Fruit fly (Drosophila melanogaster) whole organism, embryonic: ENCODE results near the gene HDAC1.

Experiments
- Abd-B ChIP-seq: fragments of 200-800 bp; sonication (Bioruptor generic); optimal IDR thresholded peaks from 2 replicates; lab custom pipeline; 2018; ENCODE audit warnings: missing biosample characterization, mild to moderate bottlenecking, missing genetic modification characterization, moderate library complexity
- Blimp-1 ChIP-seq: fragments of 200-800 bp; sonication (Bioruptor generic); optimal IDR thresholded peaks from 3 replicates; lab custom pipeline; 2018; ENCODE audit warnings: missing biosample characterization, missing genetic modification characterization, mild to moderate bottlenecking, moderate library complexity, missing genetic modification reagents
- C15 ChIP-seq: fragments of 200-800 bp; sonication (Bioruptor generic); IDR thresholded peaks from 3 replicates; pipeline ENCODE4 v1.3.6; 2022; ENCODE audit warnings: missing biosample characterization, missing genetic modification characterization
- CG10654 ChIP-seq: fragments of 200-800 bp; sonication (Bioruptor generic); optimal IDR thresholded peaks from 2 replicates; lab custom pipeline; 2016; ENCODE audit warnings: missing biosample characterization, missing genetic modification characterization
- CG11504 ChIP-seq: fragments of 200-800 bp; sonication (Bioruptor generic); optimal IDR thresholded peaks from 3 replicates; lab custom pipeline; 2019; ENCODE audit warnings: missing biosample characterization, mild to moderate bottlenecking, missing genetic modification characterization, moderate library complexity
- CG12391 ChIP-seq: fragments of 200-800 bp; sonication (Bioruptor generic); optimal IDR thresholded peaks from 3 replicates; lab custom pipeline; 2018; ENCODE audit warnings: missing biosample characterization, mild to moderate bottlenecking, missing genetic modification characterization, moderate library complexity
- CG14014 ChIP-seq: fragments of 200-800 bp; sonication (Bioruptor generic); IDR thresholded peaks from 2 replicates; pipeline ENCODE4 v1.3.6; 2022; ENCODE audit warnings: missing biosample characterization, missing genetic modification characterization
- CG1529 ChIP-seq: fragments of 200-800 bp; sonication (Bioruptor generic); optimal IDR thresholded peaks from 3 replicates; lab custom pipeline; 2018; ENCODE audit warnings: missing biosample characterization, missing genetic modification characterization
- CG15601 ChIP-seq: fragments of 200-800 bp; sonication (Bioruptor generic); optimal IDR thresholded peaks from 3 replicates; lab custom pipeline; 2019; ENCODE audit warnings: missing biosample characterization, mild to moderate bottlenecking, missing genetic modification characterization, moderate library complexity
- CG1603 ChIP-seq: fragments of 200-800 bp; sonication (Bioruptor generic); optimal IDR thresholded peaks from 2 replicates; lab custom pipeline; 2019; ENCODE audit warnings: missing biosample characterization, mild to moderate bottlenecking, missing genetic modification characterization, moderate library complexity
- CG17328 ChIP-seq: fragments of 200-800 bp; sonication (Bioruptor generic); IDR thresholded peaks from 2 replicates; pipeline ENCODE4 v1.3.6; 2022; ENCODE audit warnings: missing biosample characterization, missing genetic modification characterization
- CG18476 ChIP-seq: fragments of 200-800 bp; sonication (Bioruptor generic); optimal IDR thresholded peaks from 2 replicates; lab custom pipeline; 2016; ENCODE audit warnings: missing biosample characterization, mild to moderate bottlenecking, missing genetic modification characterization
- CG2202 ChIP-seq: fragments of 200-800 bp; sonication (Bioruptor generic); optimal IDR thresholded peaks from 2 replicates; lab custom pipeline; 2018; ENCODE audit warnings: missing biosample characterization, mild to moderate bottlenecking, missing genetic modification characterization
- CG2875 ChIP-seq: fragments of 200-800 bp; sonication (Bioruptor generic); optimal IDR thresholded peaks from 2 replicates; lab custom pipeline; 2017; ENCODE audit warnings: missing biosample characterization, mild to moderate bottlenecking, missing genetic modification characterization, missing genetic modification reagents
- CG3726 ChIP-seq: fragments of 200-800 bp; sonication (Bioruptor generic); IDR thresholded peaks from 3 replicates; pipeline ENCODE4, ENCODE4 v1.3.6; 2022; ENCODE audit warnings: missing biosample characterization, missing genetic modification characterization
- CG4730 ChIP-seq: fragments of 200-800 bp; sonication (Bioruptor generic); IDR thresholded peaks from 2 replicates; pipeline ENCODE4 v1.3.6; 2022; ENCODE audit warnings: missing biosample characterization, missing genetic modification characterization
- CG5245 ChIP-seq: fragments of 200-800 bp; sonication (Bioruptor generic); optimal IDR thresholded peaks from 3 replicates; lab custom pipeline; 2016; ENCODE audit warnings: missing biosample characterization, missing genetic modification characterization
- CG6254 ChIP-seq: fragments of 200-800 bp; sonication (Bioruptor generic); optimal IDR thresholded peaks from 3 replicates; lab custom pipeline; 2017; ENCODE audit warnings: mild to moderate bottlenecking, missing biosample characterization, missing genetic modification reagents, missing genetic modification characterization
- CG8388 ChIP-seq: fragments of 200-800 bp; sonication (Bioruptor generic); optimal IDR thresholded peaks from 2 replicates; lab custom pipeline; 2019; ENCODE audit warnings: missing biosample characterization, mild to moderate bottlenecking, missing genetic modification characterization, moderate library complexity
- CG8944 ChIP-seq: fragments of 200-800 bp; sonication (Bioruptor generic); optimal IDR thresholded peaks from 3 replicates; lab custom pipeline; 2016; ENCODE audit warnings: missing biosample characterization, missing genetic modification characterization
- Dp ChIP-seq: fragments of 200-800 bp; sonication (Bioruptor generic); optimal IDR thresholded peaks from 2 replicates; lab custom pipeline; 2018; ENCODE audit warnings: missing biosample characterization, mild to moderate bottlenecking, missing genetic modification characterization, moderate library complexity
- E2f1 ChIP-seq: fragments of 200-800 bp; sonication (Bioruptor generic); IDR thresholded peaks from 2 replicates; pipeline ENCODE4 v1.3.6; 2022; ENCODE audit warnings: missing biosample characterization, missing genetic modification characterization
- Eip74EF ChIP-seq, 2 experiments: fragments of 200-800 bp in 1 of 2; fragments of >200 bp in 1 of 2; sonication (Bioruptor generic) in 1 of 2; optimal IDR thresholded peaks; 2 replicates each; lab custom pipeline; 2017 to 2019; ENCODE audit warnings: missing biosample characterization in 2 of 2, missing genetic modification characterization in 2 of 2, mild to moderate bottlenecking in 1 of 2, moderate library complexity in 1 of 2
- HHEX ChIP-seq: fragments of 200-800 bp; sonication (Bioruptor generic); optimal IDR thresholded peaks from 3 replicates; lab custom pipeline; 2017; ENCODE audit warnings: missing biosample characterization, mild to moderate bottlenecking, missing genetic modification characterization, missing genetic modification reagents
- Mes4 ChIP-seq: fragments of 200-800 bp; sonication (Bioruptor generic); optimal IDR thresholded peaks from 2 replicates; lab custom pipeline; 2016; ENCODE audit warnings: missing biosample characterization, missing genetic modification characterization
- Oli ChIP-seq: fragments of 200-800 bp; sonication (Bioruptor generic); optimal IDR thresholded peaks from 2 replicates; lab custom pipeline; 2018; ENCODE audit warnings: missing biosample characterization, mild to moderate bottlenecking, missing genetic modification characterization, moderate library complexity
- Opbp ChIP-seq: fragments of 200-800 bp; sonication (Bioruptor generic); IDR thresholded peaks from 3 replicates; pipeline ENCODE4 v1.3.6; 2022; ENCODE audit warnings: missing biosample characterization, missing genetic modification characterization; ENCODE audit not compliant: partially characterized antibody
- Sox102F ChIP-seq: fragments of 200-800 bp; sonication (Bioruptor generic); optimal IDR thresholded peaks from 2 replicates; lab custom pipeline; 2018; ENCODE audit warnings: missing biosample characterization, mild to moderate bottlenecking, missing genetic modification characterization, moderate library complexity
- bcd ChIP-seq: fragments of 200-800 bp; sonication (Bioruptor generic); optimal IDR thresholded peaks from 2 replicates; lab custom pipeline; 2017; ENCODE audit warnings: missing biosample characterization, mild to moderate bottlenecking, missing genetic modification characterization
- chm ChIP-seq: fragments of 200-800 bp; sonication (Bioruptor generic); IDR thresholded peaks from 2 replicates; pipeline ENCODE4 v1.3.6; 2022; ENCODE audit warnings: missing biosample characterization, missing genetic modification characterization
- corto ChIP-seq: fragments of 200-800 bp; sonication (Bioruptor generic); optimal IDR thresholded peaks from 2 replicates; lab custom pipeline; 2016; ENCODE audit warnings: missing biosample characterization, mild to moderate bottlenecking, missing genetic modification characterization, moderate library complexity
- dmrt11E ChIP-seq: fragments of 200-800 bp; sonication (Bioruptor generic); optimal IDR thresholded peaks from 3 replicates; lab custom pipeline; 2018; ENCODE audit warnings: missing biosample characterization, mild to moderate bottlenecking, missing genetic modification characterization, moderate library complexity
- dmrt99B ChIP-seq: fragments of 200-800 bp; sonication (Bioruptor generic); optimal IDR thresholded peaks from 2 replicates; lab custom pipeline; 2018; ENCODE audit warnings: missing biosample characterization, mild to moderate bottlenecking, missing genetic modification characterization, moderate library complexity
- gro ChIP-seq: fragments of 200-800 bp; sonication (Bioruptor generic); optimal IDR thresholded peaks from 2 replicates; lab custom pipeline; 2016; ENCODE audit warnings: missing biosample characterization, missing genetic modification characterization
- gsb-n ChIP-seq: fragments of 200-800 bp; sonication (Bioruptor generic); optimal IDR thresholded peaks from 3 replicates; lab custom pipeline; 2018; ENCODE audit warnings: missing biosample characterization, mild to moderate bottlenecking, missing genetic modification characterization
- gt ChIP-seq: fragments of 200-800 bp; sonication (Bioruptor generic); IDR thresholded peaks from 2 replicates; pipeline ENCODE4 v1.3.6; 2022; ENCODE audit warnings: missing biosample characterization, missing genetic modification characterization
- ind ChIP-seq: fragments of 200-800 bp; sonication (Bioruptor generic); optimal IDR thresholded peaks from 3 replicates; lab custom pipeline; 2016; ENCODE audit warnings: missing biosample characterization, missing genetic modification characterization
- jigr1 ChIP-seq: fragments of 200-800 bp; sonication (Bioruptor generic); IDR thresholded peaks from 3 replicates; pipeline ENCODE4 v1.3.6; 2022; ENCODE audit warnings: missing biosample characterization, missing genetic modification characterization
- klu ChIP-seq: fragments of 200-800 bp; sonication (Bioruptor generic); IDR thresholded peaks from 2 replicates; pipeline ENCODE4 v1.3.6; 2022; ENCODE audit warnings: missing biosample characterization, missing genetic modification characterization
- lilli ChIP-seq: fragments of 200-800 bp; sonication (Bioruptor generic); optimal IDR thresholded peaks from 3 replicates; lab custom pipeline; 2016; ENCODE audit warnings: missing biosample characterization, missing genetic modification characterization
- lmd ChIP-seq: fragments of 200-800 bp; sonication (Bioruptor generic); IDR thresholded peaks from 2 replicates; pipeline ENCODE4 v1.3.6; 2022; ENCODE audit warnings: missing biosample characterization, missing genetic modification characterization
- mam ChIP-seq: fragments of 200-800 bp; sonication (Bioruptor generic); optimal IDR thresholded peaks from 3 replicates; lab custom pipeline; 2016; ENCODE audit warnings: missing biosample characterization, missing genetic modification characterization
- otp ChIP-seq: fragments of 200-800 bp; sonication (Bioruptor generic); IDR thresholded peaks from 3 replicates; pipeline ENCODE4, ENCODE4 v1.3.6; 2022; ENCODE audit warnings: missing biosample characterization, missing genetic modification characterization
- prd ChIP-seq, 3 experiments: fragments of >200 bp in 2 of 3; fragments of 200-800 bp in 1 of 3; sonication (Bioruptor generic) in 1 of 3; optimal IDR thresholded peaks in 2 of 3; IDR thresholded peaks in 1 of 3; 2 replicates in 2 of 3; 3 replicates in 1 of 3; pipeline versions ENCODE4 v1.3.6 to Lab custom; 2017 to 2022; ENCODE audit warnings: missing biosample characterization in 1 of 3, missing genetic modification characterization in 1 of 3
- slou ChIP-seq: fragments of 200-800 bp; sonication (Bioruptor generic); optimal IDR thresholded peaks from 3 replicates; lab custom pipeline; 2016; ENCODE audit warnings: missing biosample characterization, missing genetic modification characterization
- tgo ChIP-seq: fragments of 200-800 bp; sonication (Bioruptor generic); IDR thresholded peaks from 3 replicates; pipeline ENCODE4 v1.3.6; 2022; ENCODE audit warnings: missing biosample characterization, missing genetic modification characterization
- tin ChIP-seq: fragments of 200-800 bp; sonication (Bioruptor generic); optimal IDR thresholded peaks from 3 replicates; lab custom pipeline; 2016; ENCODE audit warnings: missing biosample characterization, missing genetic modification characterization
- ttk ChIP-seq: fragments of 200-800 bp; sonication (Bioruptor generic); IDR thresholded peaks from 2 replicates; pipeline ENCODE4 v2.1.2; 2022; ENCODE audit warnings: missing biosample characterization, missing genetic modification characterization
- vvl ChIP-seq: fragments of 200-800 bp; sonication (Bioruptor generic); IDR thresholded peaks from 2 replicates; pipeline ENCODE4 v1.3.6; 2022; ENCODE audit warnings: missing biosample characterization, missing genetic modification characterization

HDAC1 gene

DNA sequence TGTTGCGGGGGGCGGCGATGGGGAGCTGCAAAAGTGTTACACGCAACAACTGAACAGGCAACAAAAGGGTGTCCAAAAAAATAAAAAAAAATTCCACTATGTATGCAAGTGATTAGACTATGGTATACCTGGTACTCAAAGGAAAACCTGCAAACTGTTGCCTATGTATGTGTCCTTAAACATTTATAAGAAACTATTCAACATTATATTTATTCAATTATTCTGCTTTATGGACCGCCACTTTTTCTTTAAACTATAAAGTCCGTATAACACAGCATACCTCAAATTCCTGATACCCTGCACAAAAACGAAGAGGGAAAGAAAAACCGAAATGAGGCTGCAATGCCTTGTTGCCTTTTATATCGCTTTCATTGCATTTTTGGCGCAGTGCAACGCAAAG lies 18.9 kb upstream of the HDAC1 start (continued):
- TF ChIP-seq HHEX (GFP tag; lab: Kevin White, UChicago) (peak; percentile 36), gt (GFP tag; lab: Robert Waterston, UW) (peak; percentile 60; the same call in 1 of the 2 replicates), slou (GFP tag; lab: Kevin White, UChicago) (no peak), Oli (tag; lab: Kevin White, UChicago) (peak; percentile 56), CG11504 (tag; lab: Kevin White, UChicago) (peak; percentile 76), vvl (GFP tag; lab: Robert Waterston, UW) (peak; percentile 80), CG5245 (GFP tag; lab: Kevin White, UChicago) (peak; percentile 30), CG2202 (tag; lab: Kevin White, UChicago) (peak; percentile 38), otp (peak; percentile 46; the same call in 1 of the 3 replicates), ttk (peak; percentile 73), klu (peak; percentile 43; the same call in 1 of the 2 replicates), corto (GFP tag; lab: Kevin White, UChicago) (no peak), CG8944 (peak; percentile 11), CG8388 (GFP tag; lab: Kevin White, UChicago) (peak; percentile 45), CG15601 (tag; lab: Kevin White, UChicago) (peak; percentile 29), Abd-B (peak; percentile 38), CG2875 (GFP tag; lab: Kevin White, UChicago) (peak; percentile 15), C15 (GFP tag; lab: Robert Waterston, UW) (no peak), CG10654 (peak; percentile 38), lmd (GFP tag; lab: Robert Waterston, UW) (peak; percentile 78), tgo (GFP tag; lab: Robert Waterston, UW) (peak; percentile 52; the same call in 2 of the 3 replicates), Sox102F (GFP tag; lab: Kevin White, UChicago) (peak; percentile 74), CG17328 (0 out of 2 replicates have a peak, but pooled peaks have one; percentile 55), CG18476 (GFP tag; lab: Kevin White, UChicago) (no peak), bcd (GFP tag; lab: Kevin White, UChicago) (peak; percentile 28), chm (GFP tag; lab: Robert Waterston, UW) (peak; percentile 44; the same call in 1 of the 2 replicates), CG1603 (peak; percentile 41), lilli (GFP tag; lab: Kevin White, UChicago) (peak; percentile 7), CG14014 (GFP tag; lab: Robert Waterston, UW) (no peak), gsb-n (tag; lab: Kevin White, UChicago) (peak; percentile 38), Blimp-1 (GFP tag; lab: Kevin White, UChicago) (peak; percentile 78), Dp (GFP tag; lab: Kevin White, UChicago) (no peak), Eip74EF (GFP tag; optimal IDR thresholded peaks at IDR 0.05; lab: Kevin White, UChicago) (no peak), Opbp (GFP tag; lab: Robert Waterston, UW) (no peak), dmrt11E (tag; lab: Kevin White, UChicago) (peak; percentile 60), CG3726 (GFP tag; lab: Robert Waterston, UW) (0 out of 3 replicates have a peak, but pooled peaks have one; percentile 55), Mes4 (no peak), gro (no peak), ind (GFP tag; lab: Kevin White, UChicago) (peak; percentile 57), CG6254 (GFP tag; lab: Kevin White, UChicago) (peak; percentile 48), dmrt99B (peak; percentile 77), mam (GFP tag; lab: Kevin White, UChicago) (peak; percentile 17), prd (optimal IDR thresholded peaks at IDR 0.05; lab: Kevin White, UChicago) (no peak), prd (GFP tag; IDR thresholded peaks at IDR 0.05; lab: Robert Waterston, UW) (peak; percentile 87; the same call in 2 of the 3 replicates), CG4730 (GFP tag; lab: Robert Waterston, UW) (peak; percentile 74), CG12391 (peak; percentile 25), CG1529 (GFP tag; lab: Kevin White, UChicago) (peak; percentile 11), jigr1 (GFP tag; lab: Robert Waterston, UW) (0 out of 3 replicates have a peak, but pooled peaks have one; percentile 20), E2f1 (GFP tag; lab: Robert Waterston, UW) (peak; percentile 61), tin (GFP tag; lab: Kevin White, UChicago) (peak; percentile 38)
